Worm (Caenorhabditis elegans) whole organism, mixed stage, embryonic: ENCODE results near the gene Y23B4A.1.

Source experiments
- ceh-43 ChIP-seq: fragments of 200-800 bp; sonication (Bioruptor generic); optimal IDR thresholded peaks from 2 replicates; lab custom pipeline; 2018; ENCODE audit warnings: mild to moderate bottlenecking, missing genetic modification characterization, moderate library complexity, missing compliant biosample characterization
- ces-1 ChIP-seq: fragments of 150-350 bp; optimal IDR thresholded peaks from 2 replicates; lab custom pipeline; 2014; ENCODE audit warnings: missing biosample characterization, missing genetic modification reagents, missing genetic modification characterization
- elt-3 ChIP-seq: fragments of 150-350 bp; optimal IDR thresholded peaks from 2 replicates; lab custom pipeline; 2014; ENCODE audit warnings: missing biosample characterization, missing genetic modification characterization
- lin-13 ChIP-seq: fragments of 150-350 bp; optimal IDR thresholded peaks from 2 replicates; lab custom pipeline; 2014; ENCODE audit warnings: missing biosample characterization, missing genetic modification characterization
- lsy-2 ChIP-seq: fragments of 150-350 bp; optimal IDR thresholded peaks from 2 replicates; lab custom pipeline; 2014; ENCODE audit warnings: missing biosample characterization, missing genetic modification characterization
- mab-5 ChIP-seq: fragments of 150-350 bp; optimal IDR thresholded peaks from 2 replicates; lab custom pipeline; 2014; ENCODE audit warnings: missing biosample characterization, missing genetic modification characterization
- mls-2 ChIP-seq: sonication (generic microtip); optimal IDR thresholded peaks from 2 replicates; lab custom pipeline; 2016; ENCODE audit warnings: mild to moderate bottlenecking, missing genetic modification characterization, moderate library complexity, missing compliant biosample characterization
- pha-4 ChIP-seq: fragments of 150-350 bp; optimal IDR thresholded peaks from 2 replicates; lab custom pipeline; 2018; ENCODE audit warnings: missing biosample characterization, missing genetic modification reagents, missing genetic modification characterization
- sptf-1 ChIP-seq: sonication (generic microtip); optimal IDR thresholded peaks from 2 replicates; lab custom pipeline; 2017; ENCODE audit warnings: mild to moderate bottlenecking, missing genetic modification characterization, moderate library complexity, missing compliant biosample characterization
- unc-120 ChIP-seq: sonication (generic microtip); optimal IDR thresholded peaks from 2 replicates; lab custom pipeline; 2017; ENCODE audit warnings: missing genetic modification characterization, missing compliant biosample characterization; ENCODE audit not compliant: poor library complexity, severe bottlenecking
- unc-62 ChIP-seq: fragments of 150-350 bp; optimal IDR thresholded peaks from 2 replicates; lab custom pipeline; 2014; ENCODE audit warnings: missing biosample characterization, missing genetic modification reagents, missing genetic modification characterization
- ztf-11 ChIP-seq: fragments of 150-350 bp; optimal IDR thresholded peaks from 2 replicates; lab custom pipeline; 2014; ENCODE audit warnings: missing biosample characterization, missing genetic modification characterization

- TF ChIP-seq lin-13 (tag; lab: Kevin White, UChicago) (no peak), ces-1 (GFP tag; lab: Kevin White, UChicago) (no peak), lsy-2 (tag; lab: Kevin White, UChicago) (no peak), ceh-43 (no peak), mls-2 (tag; lab: Kevin White, UChicago) (no peak), unc-62 (no peak), ztf-11 (tag; lab: Kevin White, UChicago) (no peak), elt-3 (tag; lab: Kevin White, UChicago) (no peak), sptf-1 (tag; lab: Kevin White, UChicago) (no peak), mab-5 (tag; lab: Kevin White, UChicago) (no peak), unc-120 (tag; lab: Kevin White, UChicago) (no peak), pha-4 (tag; lab: Kevin White, UChicago) (no peak)
These were observed 31.6 kb downstream of the Y23B4A.1 start, which contains the start of gene flp-7 for ce11 chrX:5885565-5885964.
